Worm (Caenorhabditis elegans) whole organism, young adult: ENCODE data around the gene M04D8.8.

Experiments
- B0019.2 ChIP-seq: fragments of 200-800 bp; sonication (Bioruptor generic); conservative IDR thresholded peaks from 2 replicates; pipeline ENCODE4 v1.3.6; 2022; ENCODE audit warnings: missing genetic modification reagents, missing genetic modification characterization, missing compliant biosample characterization
- B0035.1 ChIP-seq: sonication (generic microtip); optimal IDR thresholded peaks from 2 replicates; lab custom pipeline; 2016; ENCODE audit warnings: missing genetic modification characterization, mild to moderate bottlenecking, missing compliant biosample characterization, missing genotype, missing genetic modification reagents
- B0336.3 ChIP-seq: fragments of 200-800 bp; sonication (Bioruptor generic); IDR thresholded peaks from 2 replicates; pipeline ENCODE4 v1.3.6; 2022; ENCODE audit warnings: missing genetic modification characterization, missing compliant biosample characterization
- F22D6.2 ChIP-seq: sonication (generic microtip); optimal IDR thresholded peaks from 2 replicates; lab custom pipeline; 2016; ENCODE audit warnings: mild to moderate bottlenecking, missing genetic modification characterization, missing compliant biosample characterization
- F33H1.4 ChIP-seq: fragments of 200-800 bp; sonication (Bioruptor generic); IDR thresholded peaks from 2 replicates; pipeline ENCODE4 v1.3.6; 2022; ENCODE audit warnings: missing genetic modification reagents, missing genetic modification characterization, missing compliant biosample characterization
- F37B4.10 ChIP-seq: fragments of 200-800 bp; sonication (Bioruptor generic); IDR thresholded peaks from 2 replicates; pipeline ENCODE4 v1.3.6; 2022; ENCODE audit warnings: missing genetic modification characterization, missing compliant biosample characterization
- F52B5.7 ChIP-seq: sonication (generic microtip); optimal IDR thresholded peaks from 2 replicates; lab custom pipeline; 2016; ENCODE audit warnings: mild to moderate bottlenecking, missing genetic modification characterization, missing compliant biosample characterization
- K12H6.12 ChIP-seq: fragments of 200-800 bp; sonication (Bioruptor generic); optimal IDR thresholded peaks from 2 replicates; lab custom pipeline; 2018; ENCODE audit warnings: mild to moderate bottlenecking, missing genetic modification characterization, missing compliant biosample characterization
- ZK185.1 ChIP-seq: sonication (generic microtip); optimal IDR thresholded peaks from 2 replicates; lab custom pipeline; 2016; ENCODE audit warnings: mild to moderate bottlenecking, missing genetic modification characterization, missing compliant biosample characterization; ENCODE audit not compliant: poor library complexity, severe bottlenecking
- aptf-2 ChIP-seq: fragments of 200-800 bp; sonication (Bioruptor generic); conservative IDR thresholded peaks from 2 replicates; pipeline ENCODE4 v1.3.6; 2022; ENCODE audit warnings: missing genetic modification reagents, missing genetic modification characterization, missing compliant biosample characterization
- atf-7 ChIP-seq: sonication (generic microtip); optimal IDR thresholded peaks from 2 replicates; lab custom pipeline; 2017; ENCODE audit warnings: mild to moderate bottlenecking, missing genetic modification characterization, missing compliant biosample characterization
- attf-5 ChIP-seq: fragments of 200-800 bp; sonication (Bioruptor generic); optimal IDR thresholded peaks from 2 replicates; lab custom pipeline; 2018; ENCODE audit warnings: mild to moderate bottlenecking, missing genetic modification characterization, missing compliant biosample characterization
- bed-2 ChIP-seq: fragments of 200-800 bp; sonication (Bioruptor generic); IDR thresholded peaks from 2 replicates; pipeline ENCODE4 v1.3.6; 2022; ENCODE audit warnings: missing genetic modification reagents, missing genetic modification characterization, missing compliant biosample characterization
- ccch-3 ChIP-seq: fragments of 200-800 bp; sonication (Bioruptor generic); optimal IDR thresholded peaks from 2 replicates; lab custom pipeline; 2018; ENCODE audit warnings: mild to moderate bottlenecking, missing genetic modification characterization, missing compliant biosample characterization
- cebp-1 ChIP-seq, 2 experiments: fragments of 200-800 bp in 1 of 2; sonication (Bioruptor generic) in 1 of 2; sonication (generic microtip) in 1 of 2; IDR thresholded peaks in 1 of 2; optimal IDR thresholded peaks in 1 of 2; 2 replicates each; pipeline versions ENCODE4 v1.3.6 to Lab custom; 2017 to 2022; ENCODE audit warnings: missing compliant biosample characterization in 2 of 2, missing genetic modification characterization in 2 of 2, mild to moderate bottlenecking in 1 of 2, missing genetic modification reagents in 1 of 2, moderate library complexity in 1 of 2
- cebp-2 ChIP-seq: fragments of 200-800 bp; sonication (Bioruptor generic); IDR thresholded peaks from 2 replicates; pipeline ENCODE4 v1.3.6; 2022; ENCODE audit warnings: missing genetic modification characterization, missing compliant biosample characterization
- ceh-27 ChIP-seq: fragments of 200-800 bp; sonication (Bioruptor generic); optimal IDR thresholded peaks from 2 replicates; lab custom pipeline; 2018; ENCODE audit warnings: mild to moderate bottlenecking, missing genetic modification characterization, moderate library complexity, missing compliant biosample characterization
- ceh-40 ChIP-seq: fragments of 200-800 bp; sonication (Bioruptor generic); IDR thresholded peaks from 2 replicates; pipeline ENCODE4 v1.3.6; 2022; ENCODE audit warnings: missing genetic modification characterization, missing compliant biosample characterization
- ceh-91 ChIP-seq: fragments of 200-800 bp; sonication (Bioruptor generic); IDR thresholded peaks from 2 replicates; pipeline ENCODE4 v1.3.6; 2022; ENCODE audit warnings: missing genetic modification reagents, missing genetic modification characterization, missing compliant biosample characterization
- efl-1 ChIP-seq: fragments of 150-350 bp; optimal IDR thresholded peaks from 2 replicates; lab custom pipeline; 2014; ENCODE audit warnings: missing biosample characterization, missing genetic modification reagents, missing genetic modification characterization
- egl-18 ChIP-seq: fragments of 200-800 bp; sonication (Bioruptor generic); IDR thresholded peaks from 2 replicates; pipeline ENCODE4 v1.3.6; 2022; ENCODE audit warnings: missing genetic modification reagents, missing genetic modification characterization, missing compliant biosample characterization
- egl-44 ChIP-seq: fragments of 200-800 bp; sonication (Bioruptor generic); IDR thresholded peaks from 2 replicates; pipeline ENCODE4 v1.3.6; 2022; ENCODE audit warnings: missing genetic modification reagents, missing genetic modification characterization, missing compliant biosample characterization
- fkh-3 ChIP-seq: sonication (generic microtip); optimal IDR thresholded peaks from 2 replicates; lab custom pipeline; 2016; ENCODE audit warnings: mild to moderate bottlenecking, missing genetic modification characterization, missing compliant biosample characterization
- hlh-26 ChIP-seq: fragments of 200-800 bp; sonication (Bioruptor generic); conservative IDR thresholded peaks from 2 replicates; pipeline ENCODE4 v1.3.6; 2022; ENCODE audit warnings: missing genetic modification reagents, missing genetic modification characterization, missing compliant biosample characterization
- let-607 ChIP-seq, 2 experiments: fragments of 200-800 bp in 1 of 2; sonication (Bioruptor generic) in 1 of 2; sonication (generic microtip) in 1 of 2; optimal IDR thresholded peaks; 2 replicates each; lab custom pipeline; 2016 to 2018; ENCODE audit warnings: mild to moderate bottlenecking in 2 of 2, missing compliant biosample characterization in 2 of 2, missing genetic modification characterization in 2 of 2, moderate library complexity in 2 of 2, missing genotype in 1 of 2
- lin-35 ChIP-seq, 3 experiments: fragments of 150-350 bp in 2 of 3; sonication (generic microtip) in 1 of 3; optimal IDR thresholded peaks; 2 replicates each; lab custom pipeline; 2014 to 2018; ENCODE audit warnings: missing biosample characterization in 3 of 3, missing genetic modification characterization in 3 of 3, missing genetic modification reagents in 3 of 3
- lin-54 ChIP-seq: fragments of 200-800 bp; sonication (Bioruptor generic); optimal IDR thresholded peaks from 2 replicates; lab custom pipeline; 2018; ENCODE audit warnings: mild to moderate bottlenecking, missing genetic modification characterization, missing compliant biosample characterization
- lir-1 ChIP-seq: fragments of 200-800 bp; sonication (Bioruptor generic); conservative IDR thresholded peaks from 2 replicates; pipeline ENCODE4 v1.3.6; 2022; ENCODE audit warnings: missing genetic modification reagents, missing genetic modification characterization, missing compliant biosample characterization
- lsl-1 ChIP-seq: fragments of 200-800 bp; sonication (Bioruptor generic); optimal IDR thresholded peaks from 2 replicates; lab custom pipeline; 2018; ENCODE audit warnings: mild to moderate bottlenecking, missing genetic modification characterization, moderate library complexity, missing compliant biosample characterization
- madf-6 ChIP-seq: fragments of 200-800 bp; sonication (Bioruptor generic); IDR thresholded peaks from 2 replicates; pipeline ENCODE4 v1.3.6; 2022; ENCODE audit warnings: missing genetic modification reagents, missing genetic modification characterization, missing compliant biosample characterization
- mcd-1 ChIP-seq: fragments of 200-800 bp; sonication (Bioruptor generic); IDR thresholded peaks from 2 replicates; pipeline ENCODE4 v1.3.6; 2022; ENCODE audit warnings: missing genetic modification reagents, missing genetic modification characterization, missing compliant biosample characterization
- mes-4 ChIP-seq: sonication (generic microtip); optimal IDR thresholded peaks from 2 replicates; lab custom pipeline; 2016; ENCODE audit warnings: missing genotype, missing genetic modification characterization, missing compliant biosample characterization
- mxl-1 ChIP-seq: sonication (generic microtip); optimal IDR thresholded peaks from 2 replicates; lab custom pipeline; 2016; ENCODE audit warnings: missing genetic modification characterization, missing compliant biosample characterization
- sdz-38 ChIP-seq: sonication (generic microtip); optimal IDR thresholded peaks from 2 replicates; lab custom pipeline; 2016; ENCODE audit warnings: missing genotype, missing genetic modification characterization, missing compliant biosample characterization
- sea-2 ChIP-seq: fragments of 200-800 bp; sonication (Bioruptor generic); IDR thresholded peaks from 2 replicates; pipeline ENCODE4 v1.3.6; 2022; ENCODE audit warnings: missing genetic modification characterization, missing compliant biosample characterization
- snpc-3.4 ChIP-seq: sonication (generic microtip); optimal IDR thresholded peaks from 2 replicates; lab custom pipeline; 2017; ENCODE audit warnings: missing genetic modification characterization, mild to moderate bottlenecking, missing compliant biosample characterization, antibody characterized with exemption, moderate library complexity, missing genotype, missing genetic modification reagents
- somi-1 ChIP-seq: fragments of 200-800 bp; sonication (Bioruptor generic); optimal IDR thresholded peaks from 2 replicates; lab custom pipeline; 2018; ENCODE audit warnings: mild to moderate bottlenecking, missing genetic modification characterization, missing compliant biosample characterization
- unc-130 ChIP-seq: sonication (generic microtip); optimal IDR thresholded peaks from 2 replicates; lab custom pipeline; 2016; ENCODE audit warnings: missing genetic modification reagents, missing genetic modification characterization, missing compliant biosample characterization
- xnd-1 ChIP-seq: sonication (generic microtip); optimal IDR thresholded peaks from 2 replicates; lab custom pipeline; 2016; ENCODE audit warnings: missing genotype, missing genetic modification reagents, missing genetic modification characterization, missing compliant biosample characterization
- ztf-18 ChIP-seq: sonication (generic microtip); optimal IDR thresholded peaks from 2 replicates; lab custom pipeline; 2016; ENCODE audit warnings: missing genotype, mild to moderate bottlenecking, missing genetic modification characterization, missing compliant biosample characterization
- ztf-6 ChIP-seq: fragments of 200-800 bp; sonication (Bioruptor generic); IDR thresholded peaks from 2 replicates; pipeline ENCODE4 v1.3.6; 2022; ENCODE audit warnings: missing genetic modification reagents, missing genetic modification characterization, missing compliant biosample characterization

M04D8.8 gene

ce11 chrIII:10057518-10057917 lies 23.5 kb downstream of the M04D8.8 start, which contains the start of gene T16G12.4:
T16G12.4 (plus strand) TSS chrIII:10057818.
- TF ChIP-seq lin-35 (GFP tag; optimal IDR thresholded peaks at IDR 0.05; lab: Kevin White, UChicago): no peak
- no peak for TF ChIP-seq F52B5.7 (tag; lab: Kevin White, UChicago)
- TF ChIP-seq B0336.3: no peak
- no peak for TF ChIP-seq sea-2 (GFP tag; lab: Robert Waterston, UW)
- TF ChIP-seq F37B4.10: no peak
- TF ChIP-seq ccch-3: no peak
- no peak for TF ChIP-seq fkh-3
- TF ChIP-seq, all 124 proteins: peak for 0

- TF ChIP-seq lsl-1 (GFP tag; lab: Kevin White, UChicago) (no peak), lin-54 (GFP tag; lab: Kevin White, UChicago) (no peak), mes-4 (no peak), egl-44 (GFP tag; lab: Robert Waterston, UW) (no peak), somi-1 (GFP tag; lab: Kevin White, UChicago) (no peak), efl-1 (GFP tag; lab: Kevin White, UChicago) (no peak)
These were observed 25.0 kb downstream of the M04D8.8 start, which contains the start of gene T16G12.8 for ce11 chrIII:10059002-10059401. T16G12.8 (plus strand) TSS chrIII:10059302.

- TF ChIP-seq efl-1 (GFP tag; lab: Kevin White, UChicago) (peak; percentile 31), aptf-2 (GFP tag; lab: Robert Waterston, UW) (peak; percentile 91), mxl-1 (no peak), madf-6 (peak; percentile 37; the same call in 1 of the 2 replicates)
These were observed 26.6 kb downstream of the M04D8.8 start, which contains the start of gene T16G12.13 for ce11 chrIII:10060573-10060972. T16G12.13 (plus strand) TSS chrIII:10060865.

ce11 chrIII:10064140-10064539 lies 30.2 kb downstream of the M04D8.8 start, which contains the start of gene ekl-6:
ekl-6 (plus strand) TSS chrIII:10064404.
- TF ChIP-seq cebp-2 (no peak), ZK185.1 (tag; lab: Kevin White, UChicago) (peak; percentile 89), lsl-1 (GFP tag; lab: Kevin White, UChicago) (peak; percentile 4), B0336.3 (no peak), B0035.1 (tag; lab: Kevin White, UChicago) (no peak), K12H6.12 (peak; percentile 11), F33H1.4 (GFP tag; lab: Robert Waterston, UW) (no peak), cebp-1 (GFP tag; IDR thresholded peaks at IDR 0.05; lab: Robert Waterston, UW) (no peak), cebp-1 (tag; optimal IDR thresholded peaks at IDR 0.05; lab: Kevin White, UChicago) (no peak), lir-1 (GFP tag; lab: Robert Waterston, UW) (0 out of 2 replicates have a peak, but pooled peaks have one; percentile 39), ceh-27 (GFP tag; lab: Kevin White, UChicago) (peak; percentile 67), B0019.2 (GFP tag; lab: Robert Waterston, UW) (0 out of 2 replicates have a peak, but pooled peaks have one; percentile 23), egl-18 (GFP tag; lab: Robert Waterston, UW) (no peak), snpc-3.4 (tag; lab: Kevin White, UChicago) (no peak), aptf-2 (GFP tag; lab: Robert Waterston, UW) (0 out of 2 replicates have a peak, but pooled peaks have one; percentile 9), bed-2 (GFP tag; lab: Robert Waterston, UW) (0 out of 2 replicates have a peak, but pooled peaks have one; percentile 29), ceh-91 (GFP tag; lab: Robert Waterston, UW) (peak; percentile 42; the same call in 1 of the 2 replicates), let-607 (tag; optimal IDR thresholded peaks at IDR 0.05; lab: Kevin White, UChicago) (peak in 1 of 2 experiments; percentile 41), sdz-38 (no peak), attf-5 (GFP tag; lab: Kevin White, UChicago) (peak; percentile 44), F22D6.2 (tag; lab: Kevin White, UChicago) (no peak), mcd-1 (GFP tag; lab: Robert Waterston, UW) (peak; percentile 55), madf-6 (peak; percentile 53; the same call in 1 of the 2 replicates), ccch-3 (no peak), ceh-40 (no peak), ztf-6 (0 out of 2 replicates have a peak, but pooled peaks have one; percentile 6), unc-130 (GFP tag; lab: Kevin White, UChicago) (peak; percentile 79), hlh-26 (GFP tag; lab: Robert Waterston, UW) (no peak), atf-7 (no peak), ztf-18 (peak; percentile 6), xnd-1 (tag; lab: Kevin White, UChicago) (no peak)
